Worm (Caenorhabditis elegans) whole organism, L4 larva: ENCODE results near the gene T21C9.9.
A peak's percentile ranks its signal among the peaks of the same experiment; 100 is the strongest.

Experiments used
- F10B5.3 ChIP-seq: sonication (generic microtip); optimal IDR thresholded peaks from 2 replicates; lab custom pipeline; 2016; ENCODE audit warnings: mild to moderate bottlenecking, missing genetic modification characterization, missing compliant biosample characterization
- F44E2.7 ChIP-seq: fragments of 200-800 bp; sonication (Bioruptor generic); IDR thresholded peaks from 2 replicates; pipeline ENCODE4 v2.1.2; 2022; ENCODE audit warnings: missing genetic modification characterization, missing compliant biosample characterization
- F49E8.2 ChIP-seq: sonication (generic microtip); optimal IDR thresholded peaks from 2 replicates; lab custom pipeline; 2016; ENCODE audit warnings: missing compliant biosample characterization, mild to moderate bottlenecking, missing genetic modification characterization, borderline replicate concordance
- T20F7.1 ChIP-seq: fragments of 200-800 bp; sonication (Bioruptor generic); optimal IDR thresholded peaks from 2 replicates; lab custom pipeline; 2018; ENCODE audit warnings: mild to moderate bottlenecking, missing genetic modification characterization, missing compliant biosample characterization
- T26A8.4 ChIP-seq: fragments of 200-800 bp; sonication (Bioruptor generic); IDR thresholded peaks from 2 replicates; pipeline ENCODE4 v1.3.6; 2022; ENCODE audit warnings: missing genetic modification characterization, missing compliant biosample characterization
- Y75B8A.6 ChIP-seq: fragments of 200-800 bp; sonication (Bioruptor generic); IDR thresholded peaks from 2 replicates; pipeline ENCODE4 v1.3.6; 2022; ENCODE audit warnings: missing genetic modification reagents, missing genetic modification characterization, missing compliant biosample characterization
- aly-2 ChIP-seq: sonication (generic microtip); optimal IDR thresholded peaks from 2 replicates; lab custom pipeline; 2018; ENCODE audit warnings: missing biosample characterization, missing genetic modification characterization
- ama-1 ChIP-seq: fragments of 150-350 bp; optimal IDR thresholded peaks from 2 replicates; lab custom pipeline; 2014; ENCODE audit warnings: inconsistent platforms, mixed read lengths
- arid-1 ChIP-seq: fragments of 200-800 bp; sonication (Bioruptor generic); conservative IDR thresholded peaks from 2 replicates; pipeline ENCODE4 v1.3.6; 2022; ENCODE audit warnings: missing genetic modification reagents, missing genetic modification characterization, missing compliant biosample characterization
- ceh-20 ChIP-seq: fragments of 200-800 bp; sonication (Bioruptor generic); IDR thresholded peaks from 2 replicates; pipeline ENCODE4 v1.3.6; 2022; ENCODE audit warnings: missing genetic modification reagents, missing genetic modification characterization, missing compliant biosample characterization
- ceh-44 ChIP-seq: fragments of 200-800 bp; sonication (Bioruptor generic); IDR thresholded peaks from 2 replicates; pipeline ENCODE4 v1.3.6; 2022; ENCODE audit warnings: missing genetic modification reagents, missing genetic modification characterization, missing compliant biosample characterization
- ceh-62 ChIP-seq: sonication (generic microtip); optimal IDR thresholded peaks from 2 replicates; lab custom pipeline; 2017; ENCODE audit warnings: missing biosample characterization, missing genetic modification characterization
- ceh-82 ChIP-seq: sonication (generic microtip); optimal IDR thresholded peaks from 2 replicates; lab custom pipeline; 2017; ENCODE audit warnings: missing biosample characterization, missing genetic modification characterization
- daf-12 ChIP-seq: fragments of 150-350 bp; optimal IDR thresholded peaks from 2 replicates; lab custom pipeline; 2014; ENCODE audit warnings: missing biosample characterization, missing genetic modification reagents, missing genetic modification characterization
- daf-16 ChIP-seq, 3 experiments: sonication (generic microtip); optimal IDR thresholded peaks; 2 replicates each; lab custom pipeline; 2016 to 2017; ENCODE audit warnings: missing genetic modification characterization in 3 of 3, missing genetic modification reagents in 3 of 3, mild to moderate bottlenecking in 2 of 3, missing compliant biosample characterization in 2 of 3, missing biosample characterization in 1 of 3, moderate library complexity in 1 of 3
- daf-19 ChIP-seq: fragments of 200-800 bp; sonication (Bioruptor generic); conservative IDR thresholded peaks from 2 replicates; pipeline ENCODE4 v1.3.6; 2022; ENCODE audit warnings: missing genetic modification characterization, missing compliant biosample characterization
- daf-8 ChIP-seq: fragments of 200-800 bp; sonication (Bioruptor generic); IDR thresholded peaks from 2 replicates; pipeline ENCODE4 v1.3.6; 2022; ENCODE audit warnings: missing genetic modification characterization, missing compliant biosample characterization
- dmd-6 ChIP-seq: fragments of 200-800 bp; sonication (Bioruptor generic); IDR thresholded peaks from 2 replicates; pipeline ENCODE4 v1.3.6; 2022; ENCODE audit warnings: missing genetic modification reagents, missing genetic modification characterization, missing compliant biosample characterization
- dmd-8 ChIP-seq: fragments of 200-800 bp; sonication (Bioruptor generic); IDR thresholded peaks from 2 replicates; pipeline ENCODE4 v1.3.6; 2022; ENCODE audit warnings: missing genetic modification characterization, missing compliant biosample characterization
- duxl-1 ChIP-seq: sonication (generic microtip); optimal IDR thresholded peaks from 2 replicates; lab custom pipeline; 2016; ENCODE audit warnings: mild to moderate bottlenecking, missing genetic modification characterization, moderate library complexity, missing compliant biosample characterization; ENCODE audit not compliant: poor library complexity
- dve-1 ChIP-seq: sonication (generic microtip); optimal IDR thresholded peaks from 2 replicates; lab custom pipeline; 2017; ENCODE audit warnings: antibody characterized with exemption, mild to moderate bottlenecking, missing genetic modification characterization, missing compliant biosample characterization; ENCODE audit not compliant: insufficient read depth
- fkh-10 ChIP-seq: fragments of 150-350 bp; optimal IDR thresholded peaks from 2 replicates; lab custom pipeline; 2014; ENCODE audit warnings: missing biosample characterization, missing genetic modification reagents, missing genetic modification characterization
- gei-8 ChIP-seq: fragments of 200-800 bp; sonication (Bioruptor generic); optimal IDR thresholded peaks from 2 replicates; lab custom pipeline; 2018; ENCODE audit warnings: mild to moderate bottlenecking, missing genetic modification characterization, missing compliant biosample characterization
- hif-1 ChIP-seq, 2 experiments: sonication (generic microtip); optimal IDR thresholded peaks; 2 replicates each; lab custom pipeline; 2016 to 2017; ENCODE audit warnings: missing compliant biosample characterization in 2 of 2, missing genetic modification characterization in 2 of 2, missing genetic modification reagents in 2 of 2, missing genotype in 2 of 2, mild to moderate bottlenecking in 1 of 2
- hlh-11 ChIP-seq: fragments of 200-800 bp; sonication (Bioruptor generic); optimal IDR thresholded peaks from 2 replicates; lab custom pipeline; 2018; ENCODE audit warnings: mild to moderate bottlenecking, missing genetic modification characterization, missing compliant biosample characterization
- hmg-1.1 ChIP-seq: fragments of 200-800 bp; sonication (Bioruptor generic); IDR thresholded peaks from 2 replicates; pipeline ENCODE4 v1.3.6; 2022; ENCODE audit warnings: missing genetic modification reagents, missing genetic modification characterization, missing compliant biosample characterization
- lim-7 ChIP-seq: fragments of 200-800 bp; sonication (Bioruptor generic); IDR thresholded peaks from 2 replicates; pipeline ENCODE4 v1.3.6; 2022; ENCODE audit warnings: missing genetic modification characterization, missing compliant biosample characterization
- lin-1 ChIP-seq: fragments of 200-800 bp; sonication (Bioruptor generic); IDR thresholded peaks from 2 replicates; pipeline ENCODE4 v1.3.6; 2022; ENCODE audit warnings: missing genetic modification reagents, missing genetic modification characterization, missing compliant biosample characterization
- lin-13 ChIP-seq: fragments of 150-350 bp; optimal IDR thresholded peaks from 2 replicates; lab custom pipeline; 2014; ENCODE audit warnings: missing biosample characterization, missing genetic modification reagents, missing genetic modification characterization
- mdl-1 ChIP-seq, 2 experiments: fragments of 150-350 bp in 1 of 2; sonication (generic microtip) in 1 of 2; optimal IDR thresholded peaks; 2 replicates each; lab custom pipeline; 2014 to 2017; ENCODE audit warnings: missing biosample characterization in 2 of 2, missing genetic modification characterization in 2 of 2
- mdt-29 ChIP-seq: fragments of 200-800 bp; sonication (Bioruptor generic); IDR thresholded peaks from 2 replicates; pipeline ENCODE4 v1.3.6; 2022; ENCODE audit warnings: missing genetic modification reagents, missing genetic modification characterization, missing compliant biosample characterization
- mep-1 ChIP-seq: fragments of 150-350 bp; sonication (generic microtip); optimal IDR thresholded peaks from 3 replicates; lab custom pipeline; 2014; ENCODE audit warnings: missing biosample characterization, missing genetic modification characterization
- mes-2 ChIP-seq: sonication (generic microtip); optimal IDR thresholded peaks from 2 replicates; lab custom pipeline; 2016; ENCODE audit warnings: missing genotype, mild to moderate bottlenecking, missing genetic modification characterization, missing compliant biosample characterization; ENCODE audit not compliant: poor library complexity, severe bottlenecking
- mxl-2 ChIP-seq: fragments of 200-800 bp; sonication (Bioruptor generic); conservative IDR thresholded peaks from 2 replicates; pipeline ENCODE4 v1.3.6; 2022; ENCODE audit warnings: missing genetic modification reagents, missing genetic modification characterization, missing compliant biosample characterization
- nhr-102 ChIP-seq: sonication (generic microtip); optimal IDR thresholded peaks from 2 replicates; lab custom pipeline; 2016; ENCODE audit warnings: mild to moderate bottlenecking, missing genetic modification characterization, moderate library complexity, missing compliant biosample characterization
- nhr-11 ChIP-seq: fragments of 150-350 bp; optimal IDR thresholded peaks from 2 replicates; lab custom pipeline; 2014; ENCODE audit warnings: missing biosample characterization, missing genetic modification characterization
- nhr-28 ChIP-seq: fragments of 150-350 bp; optimal IDR thresholded peaks from 2 replicates; lab custom pipeline; 2014; ENCODE audit warnings: missing biosample characterization, missing genetic modification characterization
- nhr-41 ChIP-seq: fragments of 200-800 bp; sonication (Bioruptor generic); IDR thresholded peaks from 2 replicates; pipeline ENCODE4 v1.3.6; 2022; ENCODE audit warnings: missing genetic modification reagents, missing genetic modification characterization, missing compliant biosample characterization
- nhr-77 ChIP-seq: fragments of 150-350 bp; optimal IDR thresholded peaks from 2 replicates; lab custom pipeline; 2014; ENCODE audit warnings: missing biosample characterization, missing genetic modification characterization
- php-3 ChIP-seq: fragments of 200-800 bp; sonication (Bioruptor generic); IDR thresholded peaks from 2 replicates; pipeline ENCODE4 v1.3.6; 2022; ENCODE audit warnings: missing genetic modification reagents, missing genetic modification characterization, missing compliant biosample characterization
- pqm-1 ChIP-seq: sonication (generic microtip); optimal IDR thresholded peaks from 2 replicates; lab custom pipeline; 2017; ENCODE audit warnings: missing biosample characterization, missing genetic modification characterization
- sdz-12 ChIP-seq: fragments of 200-800 bp; sonication (Bioruptor generic); optimal IDR thresholded peaks from 2 replicates; lab custom pipeline; 2018; ENCODE audit warnings: mild to moderate bottlenecking, missing genetic modification characterization, missing compliant biosample characterization
- snpc-1.2 ChIP-seq: fragments of 200-800 bp; sonication (Bioruptor generic); IDR thresholded peaks from 2 replicates; pipeline ENCODE4 v1.3.6; 2022; ENCODE audit warnings: missing genetic modification reagents, missing genetic modification characterization, missing compliant biosample characterization
- snpc-4 ChIP-seq: fragments of 150-350 bp; optimal IDR thresholded peaks from 2 replicates; lab custom pipeline; 2014; ENCODE audit warnings: missing biosample characterization, missing genetic modification characterization
- tag-97 ChIP-seq: fragments of 200-800 bp; sonication (Bioruptor generic); IDR thresholded peaks from 2 replicates; pipeline ENCODE4 v1.3.6; 2022; ENCODE audit warnings: missing genetic modification characterization, missing compliant biosample characterization
- vab-7 ChIP-seq: fragments of 200-800 bp; sonication (Bioruptor generic); IDR thresholded peaks from 2 replicates; pipeline ENCODE4 v1.3.6; 2022; ENCODE audit warnings: missing genetic modification reagents, missing genetic modification characterization, missing compliant biosample characterization
- zfp-2 ChIP-seq: sonication (generic microtip); optimal IDR thresholded peaks from 2 replicates; lab custom pipeline; 2016; ENCODE audit warnings: mild to moderate bottlenecking, missing genetic modification characterization, missing compliant biosample characterization
- zip-11 ChIP-seq: fragments of 200-800 bp; sonication (Bioruptor generic); IDR thresholded peaks from 2 replicates; pipeline ENCODE4 v1.3.6; 2022; ENCODE audit warnings: missing genetic modification characterization, missing compliant biosample characterization
- zip-2 ChIP-seq: fragments of 150-350 bp; optimal IDR thresholded peaks from 2 replicates; lab custom pipeline; 2014; ENCODE audit warnings: missing biosample characterization, missing genetic modification characterization

The T21C9.9 gene

DNA sequence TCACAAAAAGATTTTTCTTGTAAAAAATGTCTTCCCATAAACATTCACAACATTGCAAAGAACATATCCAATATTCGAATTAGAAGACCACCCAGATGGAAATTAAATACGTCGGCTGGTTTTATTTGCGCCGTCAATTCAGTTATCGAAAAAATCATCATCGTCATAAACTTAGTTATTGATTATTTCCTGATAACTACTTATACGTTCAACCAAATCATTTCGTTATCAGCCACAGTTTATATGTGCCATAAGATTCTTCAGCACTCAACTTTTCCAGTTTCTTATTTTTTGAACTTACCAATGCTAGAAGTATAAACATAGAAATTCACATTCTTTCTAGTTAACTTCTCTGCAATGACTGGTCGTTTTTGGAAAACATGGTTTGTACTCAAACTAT is 11.7 kb downstream of the T21C9.9 start:
- TF ChIP-seq dve-1 (tag; lab: Kevin White, UChicago) (peak; percentile 27), ama-1 (lab: Kevin White, UChicago) (no peak), dmd-6 (GFP tag; lab: Robert Waterston, UW) (peak; percentile 58; the same call in 1 of the 2 replicates), hmg-1.1 (no peak), mep-1 (tag; lab: Kevin White, UChicago) (no peak), daf-16 (GFP tag; optimal IDR thresholded peaks at IDR 0.05; lab: Kevin White, UChicago) (no peak), daf-16 (tag; optimal IDR thresholded peaks at IDR 0.05; lab: Kevin White, UChicago) (peak; percentile 57), pqm-1 (peak; percentile 83), fkh-10 (GFP tag; lab: Kevin White, UChicago) (no peak), Y75B8A.6 (GFP tag; lab: Robert Waterston, UW) (no peak), F49E8.2 (tag; lab: Kevin White, UChicago) (no peak), nhr-28 (tag; lab: Kevin White, UChicago) (peak; percentile 72), hlh-11 (tag; lab: Kevin White, UChicago) (peak; percentile 46), mdl-1 (tag; optimal IDR thresholded peaks at IDR 0.05; lab: Kevin White, UChicago) (no peak), php-3 (GFP tag; lab: Robert Waterston, UW) (peak; percentile 88), nhr-77 (tag; lab: Kevin White, UChicago) (peak; percentile 29)

DNA sequence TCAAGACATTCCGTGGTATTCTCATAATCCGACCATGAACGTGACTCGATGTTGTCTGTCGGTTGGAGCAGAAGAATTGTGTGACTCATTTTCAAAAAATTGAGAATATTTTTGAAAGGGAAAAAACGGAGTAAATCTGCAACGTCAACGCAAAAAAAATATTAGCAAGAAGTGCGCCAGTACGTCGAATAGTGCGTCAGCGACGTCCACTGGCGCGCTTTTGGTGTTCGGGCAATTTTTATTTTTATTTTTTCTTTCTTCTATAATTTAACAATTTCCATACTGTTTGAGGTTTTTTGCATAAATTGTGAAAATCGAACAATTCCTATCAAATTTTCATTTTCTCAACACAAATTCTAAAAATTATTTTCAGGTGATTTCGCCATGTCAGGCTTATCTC is 13.4 kb downstream of the T21C9.9 start, which contains the start of the genes erh-1 and lpd-9:
TSS of gene erh-1 (minus strand) at position 204 of the 400 bp plus-strand sequence.
TSS of gene lpd-9 (plus strand) at position 368 of the 400 bp plus-strand sequence.
- peak; percentile 78 for TF ChIP-seq ceh-20 (GFP tag; lab: Robert Waterston, UW)
- TF ChIP-seq zip-11 (GFP tag; lab: Robert Waterston, UW), result no peak
- TF ChIP-seq mes-2, result peak; percentile 85
- TF ChIP-seq hlh-11 (tag; lab: Kevin White, UChicago), result peak; percentile 69
- no peak for TF ChIP-seq tag-97 (GFP tag; lab: Robert Waterston, UW)
- TF ChIP-seq ceh-82 (tag; lab: Kevin White, UChicago), result no peak
- TF ChIP-seq nhr-41 (GFP tag; lab: Robert Waterston, UW), result no peak
- no peak for TF ChIP-seq ceh-44
- no peak for TF ChIP-seq snpc-1.2 (GFP tag; lab: Robert Waterston, UW)
- TF ChIP-seq T26A8.4, result peak; percentile 82; the same call in 1 of the 2 replicates
- peak; percentile 76; the same call in 1 of the 2 replicates for TF ChIP-seq hmg-1.1
- peak; percentile 66 for TF ChIP-seq duxl-1 (tag; lab: Kevin White, UChicago)
- no peak for TF ChIP-seq lin-1
- TF ChIP-seq php-3 (GFP tag; lab: Robert Waterston, UW), result peak; percentile 73; the same call in 1 of the 2 replicates
- peak; percentile 49 for TF ChIP-seq F10B5.3 (tag; lab: Kevin White, UChicago)
- peak; percentile 20 for TF ChIP-seq zfp-2 (tag; lab: Kevin White, UChicago)
- TF ChIP-seq ama-1 (lab: Kevin White, UChicago), result no peak
- TF ChIP-seq fkh-10 (GFP tag; lab: Kevin White, UChicago), result no peak
- TF ChIP-seq snpc-4 (tag; lab: Kevin White, UChicago), result no peak
- TF ChIP-seq ceh-62 (tag; lab: Kevin White, UChicago), result no peak
- no peak for TF ChIP-seq daf-8 (GFP tag; lab: Robert Waterston, UW)
- TF ChIP-seq aly-2 (tag; lab: Kevin White, UChicago), result no peak
- no peak for TF ChIP-seq vab-7 (GFP tag; lab: Robert Waterston, UW)
- TF ChIP-seq mxl-2 (GFP tag; lab: Robert Waterston, UW), result no peak
- peak; percentile 74 for TF ChIP-seq T20F7.1 (GFP tag; lab: Kevin White, UChicago)
- TF ChIP-seq lin-13 (GFP tag; lab: Kevin White, UChicago), result no peak
- 0 out of 2 replicates have a peak, but pooled peaks have one; percentile 29 for TF ChIP-seq mdt-29 (GFP tag; lab: Robert Waterston, UW)
- no peak for TF ChIP-seq sdz-12 (GFP tag; lab: Kevin White, UChicago)
- no peak for TF ChIP-seq gei-8 (GFP tag; lab: Kevin White, UChicago)
- TF ChIP-seq dmd-8 (GFP tag; lab: Robert Waterston, UW), result no peak
- peak; percentile 13 for TF ChIP-seq nhr-11 (tag; lab: Kevin White, UChicago)
- no peak for TF ChIP-seq zip-2
- TF ChIP-seq arid-1 (GFP tag; lab: Robert Waterston, UW), result 0 out of 2 replicates have a peak, but pooled peaks have one; percentile 24
- TF ChIP-seq F44E2.7, result no peak
- no peak for TF ChIP-seq daf-19 (GFP tag; lab: Robert Waterston, UW)
- no peak for TF ChIP-seq lim-7 (GFP tag; lab: Robert Waterston, UW)
- TF ChIP-seq daf-12 (tag; lab: Kevin White, UChicago), result no peak
- TF ChIP-seq nhr-102 (tag; lab: Kevin White, UChicago), result peak; percentile 76
- TF ChIP-seq hif-1 (tag; optimal IDR thresholded peaks at IDR 0.05; lab: Kevin White, UChicago), result no peak
